Fruit fly (Drosophila melanogaster) whole organism, prepupa: ENCODE data around the gene peng.
A peak's percentile ranks its signal among the peaks of the same experiment; 100 is the strongest.

ENCODE experiments used
- Blimp-1 ChIP-seq: fragments of 200-800 bp; sonication (Bioruptor generic); optimal IDR thresholded peaks from 3 replicates; lab custom pipeline; 2017; ENCODE audit warnings: missing biosample characterization, missing genetic modification characterization, mild to moderate bottlenecking, moderate library complexity, missing genetic modification reagents
- CG10631 ChIP-seq: fragments of 200-800 bp; sonication (Bioruptor generic); optimal IDR thresholded peaks from 2 replicates; lab custom pipeline; 2016; ENCODE audit warnings: missing biosample characterization, missing genetic modification characterization
- CG10669 ChIP-seq: fragments of 200-800 bp; sonication (Bioruptor generic); optimal IDR thresholded peaks from 3 replicates; lab custom pipeline; 2018; ENCODE audit warnings: missing biosample characterization, mild to moderate bottlenecking, missing genetic modification characterization, moderate library complexity
- CG11294 ChIP-seq: fragments of 200-800 bp; sonication (Bioruptor generic); IDR thresholded peaks from 2 replicates; pipeline ENCODE4 v1.3.6; 2022; ENCODE audit warnings: missing biosample characterization, missing genetic modification characterization
- CG11762 ChIP-seq: fragments of 200-800 bp; sonication (Bioruptor generic); optimal IDR thresholded peaks from 3 replicates; lab custom pipeline; 2016; ENCODE audit warnings: missing biosample characterization, missing genetic modification characterization; ENCODE audit not compliant: insufficient read depth
- CG11902 ChIP-seq: fragments of 200-800 bp; sonication (Bioruptor generic); optimal IDR thresholded peaks from 3 replicates; lab custom pipeline; 2016; ENCODE audit warnings: missing biosample characterization, missing genetic modification characterization
- CG15336 ChIP-seq: fragments of 200-800 bp; sonication (Bioruptor generic); IDR thresholded peaks from 2 replicates; pipeline ENCODE4 v1.3.6; 2022; ENCODE audit warnings: missing biosample characterization, missing genetic modification characterization
- CG1621 ChIP-seq: fragments of 200-800 bp; sonication (Bioruptor generic); optimal IDR thresholded peaks from 3 replicates; lab custom pipeline; 2018; ENCODE audit warnings: missing biosample characterization, mild to moderate bottlenecking, missing genetic modification characterization
- CG3032 ChIP-seq: fragments of 200-800 bp; optimal IDR thresholded peaks from 2 replicates; lab custom pipeline; 2019; ENCODE audit warnings: missing biosample characterization, mild to moderate bottlenecking, missing genetic modification characterization, moderate library complexity
- CG31627 ChIP-seq: fragments of 200-800 bp; sonication (Bioruptor generic); optimal IDR thresholded peaks from 3 replicates; lab custom pipeline; 2016; ENCODE audit warnings: missing biosample characterization, missing genetic modification characterization
- CG32006 ChIP-seq: fragments of 200-800 bp; sonication (Bioruptor generic); optimal IDR thresholded peaks from 3 replicates; lab custom pipeline; 2017; ENCODE audit warnings: missing biosample characterization, mild to moderate bottlenecking, missing genetic modification characterization
- CG34406 ChIP-seq: fragments of 200-800 bp; sonication (Bioruptor generic); optimal IDR thresholded peaks from 3 replicates; lab custom pipeline; 2016; ENCODE audit warnings: missing biosample characterization, missing genetic modification characterization
- CG3919 ChIP-seq: fragments of 200-800 bp; sonication (Bioruptor generic); optimal IDR thresholded peaks from 3 replicates; lab custom pipeline; 2016; ENCODE audit warnings: missing biosample characterization, missing genetic modification characterization
- CG4318 ChIP-seq: fragments of 200-800 bp; sonication (Bioruptor generic); optimal IDR thresholded peaks from 3 replicates; lab custom pipeline; 2017; ENCODE audit warnings: missing biosample characterization, mild to moderate bottlenecking, missing genetic modification characterization
- CG6163 ChIP-seq: fragments of 200-800 bp; sonication (Bioruptor generic); IDR thresholded peaks from 3 replicates; pipeline ENCODE4 v1.3.6; 2022; ENCODE audit warnings: missing biosample characterization, missing genetic modification characterization
- CG6276 ChIP-seq: fragments of 200-800 bp; sonication (Bioruptor generic); optimal IDR thresholded peaks from 2 replicates; lab custom pipeline; 2017; ENCODE audit warnings: missing biosample characterization, mild to moderate bottlenecking, missing genetic modification characterization
- CG6808 ChIP-seq: fragments of 200-800 bp; sonication (Bioruptor generic); optimal IDR thresholded peaks from 3 replicates; lab custom pipeline; 2017; ENCODE audit warnings: missing biosample characterization, missing genetic modification characterization, mild to moderate bottlenecking, moderate library complexity, missing genetic modification reagents
- CG6854 ChIP-seq: fragments of 200-800 bp; sonication (Bioruptor generic); optimal IDR thresholded peaks from 2 replicates; lab custom pipeline; 2017; ENCODE audit warnings: missing biosample characterization, mild to moderate bottlenecking, missing genetic modification characterization
- CG8119 ChIP-seq: fragments of 200-800 bp; sonication (Bioruptor generic); IDR thresholded peaks from 3 replicates; pipeline ENCODE4 v1.3.6; 2022; ENCODE audit warnings: missing biosample characterization, missing genetic modification characterization
- CG8319 ChIP-seq: fragments of 200-800 bp; sonication (Bioruptor generic); optimal IDR thresholded peaks from 3 replicates; lab custom pipeline; 2016; ENCODE audit warnings: missing biosample characterization, missing genetic modification characterization
- CG8632 ChIP-seq: fragments of 200-800 bp; sonication (Bioruptor generic); optimal IDR thresholded peaks from 3 replicates; lab custom pipeline; 2016; ENCODE audit warnings: missing biosample characterization, missing genetic modification characterization
- CG9139 ChIP-seq: fragments of 200-800 bp; sonication (Bioruptor generic); optimal IDR thresholded peaks from 3 replicates; lab custom pipeline; 2017; ENCODE audit warnings: missing biosample characterization, mild to moderate bottlenecking, missing genetic modification characterization
- Eip75B ChIP-seq: fragments of 200-800 bp; sonication (Bioruptor generic); optimal IDR thresholded peaks from 3 replicates; lab custom pipeline; 2016; ENCODE audit warnings: missing biosample characterization, missing genetic modification characterization
- Eip78C ChIP-seq: fragments of 200-800 bp; sonication (Bioruptor generic); peaks from one replicate; lab custom pipeline; 2016; ENCODE audit warnings: missing biosample characterization, missing genetic modification characterization
- Eip93F ChIP-seq: fragments of 200-800 bp; sonication (Bioruptor generic); optimal IDR thresholded peaks from 2 replicates; lab custom pipeline; 2016; ENCODE audit warnings: missing biosample characterization, mild to moderate bottlenecking, missing genetic modification characterization
- Ets21C ChIP-seq: fragments of 200-800 bp; sonication (Bioruptor generic); optimal IDR thresholded peaks from 3 replicates; lab custom pipeline; 2016; ENCODE audit warnings: missing biosample characterization, missing genetic modification characterization
- Ets96B ChIP-seq: fragments of 200-800 bp; optimal IDR thresholded peaks from 2 replicates; lab custom pipeline; 2019; ENCODE audit warnings: missing biosample characterization, mild to moderate bottlenecking, missing genetic modification characterization, moderate library complexity
- Gug ChIP-seq: fragments of 200-800 bp; sonication (Bioruptor generic); IDR thresholded peaks from 2 replicates; pipeline ENCODE4 v1.3.6; 2022; ENCODE audit warnings: missing biosample characterization, missing genetic modification characterization
- Hr4 ChIP-seq: fragments of 200-800 bp; sonication (Bioruptor generic); optimal IDR thresholded peaks from 3 replicates; lab custom pipeline; 2016; ENCODE audit warnings: missing biosample characterization, missing genetic modification characterization
- Lpt ChIP-seq: fragments of 200-800 bp; sonication (Bioruptor generic); optimal IDR thresholded peaks from 3 replicates; lab custom pipeline; 2016; ENCODE audit warnings: missing biosample characterization, missing genetic modification characterization
- Met ChIP-seq: fragments of 200-800 bp; sonication (Bioruptor generic); optimal IDR thresholded peaks from 3 replicates; lab custom pipeline; 2016; ENCODE audit warnings: missing biosample characterization, missing genetic modification characterization
- Sox14 ChIP-seq: fragments of 200-800 bp; sonication (Bioruptor generic); optimal IDR thresholded peaks from 3 replicates; lab custom pipeline; 2016; ENCODE audit warnings: missing biosample characterization, missing genetic modification characterization
- Sox15 ChIP-seq: fragments of 200-800 bp; sonication (Bioruptor generic); optimal IDR thresholded peaks from 3 replicates; lab custom pipeline; 2016; ENCODE audit warnings: missing biosample characterization, missing genetic modification characterization
- achi ChIP-seq: fragments of 200-800 bp; sonication (Bioruptor generic); optimal IDR thresholded peaks from 3 replicates; lab custom pipeline; 2016; ENCODE audit warnings: missing biosample characterization, missing genetic modification characterization
- cyc ChIP-seq: fragments of 200-800 bp; sonication (Bioruptor generic); optimal IDR thresholded peaks from 3 replicates; lab custom pipeline; 2016; ENCODE audit warnings: missing biosample characterization, missing genetic modification characterization
- dac ChIP-seq: fragments of 200-800 bp; sonication (Bioruptor generic); optimal IDR thresholded peaks from 2 replicates; lab custom pipeline; 2017; ENCODE audit warnings: missing biosample characterization, mild to moderate bottlenecking, missing genetic modification characterization
- dsx ChIP-seq: fragments of 200-800 bp; optimal IDR thresholded peaks from 3 replicates; lab custom pipeline; 2019; ENCODE audit warnings: missing biosample characterization, mild to moderate bottlenecking, missing genetic modification characterization, moderate library complexity; ENCODE audit not compliant: poor library complexity, severe bottlenecking
- fd59A ChIP-seq: fragments of 200-800 bp; sonication (Bioruptor generic); optimal IDR thresholded peaks from 2 replicates; lab custom pipeline; 2017; ENCODE audit warnings: missing biosample characterization, mild to moderate bottlenecking, missing genetic modification characterization, missing genetic modification reagents
- lz ChIP-seq: fragments of 200-800 bp; sonication (Bioruptor generic); optimal IDR thresholded peaks from 3 replicates; lab custom pipeline; 2016; ENCODE audit warnings: missing biosample characterization, missing genetic modification characterization
- net ChIP-seq: fragments of 200-800 bp; sonication (Bioruptor generic); optimal IDR thresholded peaks from 3 replicates; lab custom pipeline; 2016; ENCODE audit warnings: missing biosample characterization, missing genetic modification characterization
- pdm3 ChIP-seq: fragments of 200-800 bp; sonication (Bioruptor generic); optimal IDR thresholded peaks from 3 replicates; lab custom pipeline; 2016; ENCODE audit warnings: missing biosample characterization, missing genetic modification characterization
- salr ChIP-seq, 2 experiments: fragments of 200-800 bp; sonication (Bioruptor generic); optimal IDR thresholded peaks; 3 replicates each; lab custom pipeline; 2016 to 2018; ENCODE audit warnings: missing biosample characterization in 2 of 2, missing genetic modification characterization in 2 of 2, mild to moderate bottlenecking in 1 of 2
- spab ChIP-seq: fragments of 200-800 bp; sonication (Bioruptor generic); optimal IDR thresholded peaks from 2 replicates; lab custom pipeline; 2017; ENCODE audit warnings: missing biosample characterization, mild to moderate bottlenecking, missing genetic modification characterization, missing genetic modification reagents
- ss ChIP-seq, 2 experiments: fragments of 200-800 bp; sonication (Bioruptor generic); optimal IDR thresholded peaks; 2 replicates in 1 of 2; 3 replicates in 1 of 2; lab custom pipeline; 2017 to 2018; ENCODE audit warnings: mild to moderate bottlenecking in 2 of 2, missing biosample characterization in 2 of 2, missing genetic modification characterization in 2 of 2, moderate library complexity in 1 of 2
- svp ChIP-seq: fragments of 200-800 bp; sonication (Bioruptor generic); peaks from one replicate; lab custom pipeline; 2016; ENCODE audit warnings: missing biosample characterization, missing genetic modification characterization
- topi ChIP-seq: fragments of 200-800 bp; sonication (Bioruptor generic); optimal IDR thresholded peaks from 3 replicates; lab custom pipeline; 2016; ENCODE audit warnings: missing biosample characterization, missing genetic modification characterization
- vri ChIP-seq: fragments of 200-800 bp; sonication (Bioruptor generic); optimal IDR thresholded peaks from 3 replicates; lab custom pipeline; 2016; ENCODE audit warnings: missing biosample characterization, mild to moderate bottlenecking, missing genetic modification characterization

The peng gene

DNA sequence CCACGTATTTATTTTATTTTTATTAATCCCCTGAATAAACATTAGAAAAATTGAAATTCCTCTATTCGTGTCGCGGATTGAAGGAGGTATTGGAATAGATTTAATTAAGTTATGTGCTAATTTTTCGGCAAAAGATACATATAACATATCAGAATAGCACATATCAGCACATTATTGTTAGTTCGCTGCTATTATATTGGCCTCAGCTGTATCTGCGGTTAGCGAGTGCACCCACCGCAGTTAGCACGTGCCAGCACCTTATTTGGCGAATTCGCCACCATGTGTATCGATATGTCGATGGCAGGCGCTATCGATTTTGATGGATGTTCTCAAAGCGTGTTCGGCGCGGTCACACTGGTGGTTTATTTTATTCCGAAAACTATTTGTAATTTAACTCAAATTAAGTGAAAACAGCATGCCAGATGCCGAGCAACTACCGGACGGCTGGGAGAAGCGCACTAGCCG lies 4.6 kb downstream of the peng start, which contains the start of gene dod (continued):
- TF ChIP-seq CG34406 (GFP tag; lab: Kevin White, UChicago) (peak; percentile 42), CG6808 (GFP tag; lab: Kevin White, UChicago) (peak; percentile 25), CG15336 (GFP tag; lab: Robert Waterston, UW) (peak; percentile 55), CG8119 (GFP tag; lab: Robert Waterston, UW) (peak; percentile 64; the same call in 2 of the 3 replicates), Lpt (GFP tag; lab: Kevin White, UChicago) (peak; percentile 7), CG10669 (no peak), fd59A (GFP tag; lab: Kevin White, UChicago) (peak; percentile 14), CG3032 (tag; lab: Kevin White, UChicago) (peak; percentile 31), Eip78C (GFP tag; lab: Kevin White, UChicago) (peak; percentile 85), CG8632 (GFP tag; lab: Kevin White, UChicago) (peak; percentile 35), Ets21C (GFP tag; lab: Kevin White, UChicago) (no peak), svp (GFP tag; lab: Kevin White, UChicago) (no peak), achi (peak; percentile 61), CG6163 (GFP tag; lab: Robert Waterston, UW) (peak; percentile 50; the same call in 1 of the 3 replicates), vri (no peak), CG31627 (GFP tag; lab: Kevin White, UChicago) (peak; percentile 53), CG6276 (GFP tag; lab: Kevin White, UChicago) (no peak), lz (peak; percentile 53), net (peak; percentile 39), CG8319 (GFP tag; lab: Kevin White, UChicago) (no peak), CG32006 (peak; percentile 60), CG3919 (GFP tag; lab: Kevin White, UChicago) (no peak), Eip93F (GFP tag; lab: Kevin White, UChicago) (no peak), Blimp-1 (GFP tag; lab: Kevin White, UChicago) (no peak), CG1621 (peak; percentile 58), ss (GFP tag; optimal IDR thresholded peaks at IDR 0.05; lab: Kevin White, UChicago) (no peak), CG10631 (GFP tag; lab: Kevin White, UChicago) (no peak), Ets96B (tag; lab: Kevin White, UChicago) (peak; percentile 54), dsx (GFP tag; lab: Kevin White, UChicago) (peak; percentile 31), CG11294 (GFP tag; lab: Robert Waterston, UW) (no peak), CG4318 (GFP tag; lab: Kevin White, UChicago) (no peak), CG6854 (GFP tag; lab: Kevin White, UChicago) (no peak), dac (peak; percentile 6), spab (GFP tag; lab: Kevin White, UChicago) (no peak), Eip75B (GFP tag; lab: Kevin White, UChicago) (no peak)

DNA sequence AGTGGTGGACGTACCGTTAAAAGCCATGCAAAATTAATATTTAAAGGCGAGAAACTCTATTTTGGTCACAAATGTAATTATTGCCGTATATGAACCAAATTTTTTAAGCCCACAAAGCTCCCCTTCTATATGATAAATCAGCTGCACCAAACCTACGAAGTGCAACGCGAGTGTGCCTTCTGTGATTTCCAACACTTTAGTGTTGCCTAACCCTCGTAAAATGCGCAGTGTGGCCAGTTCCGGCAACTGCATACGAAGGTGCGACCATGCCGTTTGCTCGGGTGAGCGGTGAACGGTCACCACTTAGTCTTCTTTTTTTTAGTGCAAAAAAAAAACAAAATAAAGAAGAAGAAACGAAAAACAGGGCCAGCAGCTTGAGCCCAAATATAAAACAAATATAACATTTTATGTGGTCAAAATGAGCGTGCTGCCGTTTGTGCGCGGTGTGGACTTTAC lies 10.1 kb downstream of the peng start, which contains the start of the genes tty and fliI:
Gene tty (minus strand): TSS at position 201 of the 456 bp plus-strand sequence.
Gene fliI (plus strand): TSS at position 266 of the 456 bp plus-strand sequence.
- peak; percentile 89 for TF ChIP-seq lz
- TF ChIP-seq CG15336 (GFP tag; lab: Robert Waterston, UW) = peak; percentile 87
- peak; percentile 93 for TF ChIP-seq CG9139 (GFP tag; lab: Kevin White, UChicago)
- peak; percentile 75 to 88 for TF ChIP-seq salr (GFP tag; optimal IDR thresholded peaks at IDR 0.05; lab: Kevin White, UChicago)
- TF ChIP-seq cyc (GFP tag; lab: Kevin White, UChicago) = peak; percentile 91
- peak; percentile 84 for TF ChIP-seq CG10669
- peak; percentile 78 for TF ChIP-seq CG8632 (GFP tag; lab: Kevin White, UChicago)
- peak; percentile 92 for TF ChIP-seq Gug
- TF ChIP-seq pdm3 (GFP tag; lab: Kevin White, UChicago) = peak; percentile 92
- TF ChIP-seq Eip78C (GFP tag; lab: Kevin White, UChicago) = peak; percentile 94
- peak; percentile 92 for TF ChIP-seq svp (GFP tag; lab: Kevin White, UChicago)
- TF ChIP-seq Sox14 = peak; percentile 92
- peak; percentile 86 for TF ChIP-seq Sox15 (GFP tag; lab: Kevin White, UChicago)
- peak; percentile 83 for TF ChIP-seq CG11902
- TF ChIP-seq CG6163 (GFP tag; lab: Robert Waterston, UW) = peak; percentile 95
- TF ChIP-seq Blimp-1 (GFP tag; lab: Kevin White, UChicago) = peak; percentile 55
- TF ChIP-seq CG6808 (GFP tag; lab: Kevin White, UChicago) = peak; percentile 95
- peak; percentile 88 for TF ChIP-seq CG1621
- peak; percentile 88 for TF ChIP-seq spab (GFP tag; lab: Kevin White, UChicago)
- TF ChIP-seq topi (GFP tag; lab: Kevin White, UChicago) = peak; percentile 85
- peak; percentile 87 for TF ChIP-seq CG3032 (tag; lab: Kevin White, UChicago)
- peak; percentile 80 for TF ChIP-seq CG11762 (GFP tag; lab: Kevin White, UChicago)
- peak; percentile 74 for TF ChIP-seq fd59A (GFP tag; lab: Kevin White, UChicago)
- peak; percentile 92 for TF ChIP-seq CG32006
- TF ChIP-seq Met (GFP tag; lab: Kevin White, UChicago) = peak; percentile 89
- TF ChIP-seq dac = peak; percentile 85
- TF ChIP-seq achi = peak; percentile 85
- TF ChIP-seq CG11294 (GFP tag; lab: Robert Waterston, UW) = peak; percentile 89
- TF ChIP-seq CG10631 (GFP tag; lab: Kevin White, UChicago) = peak; percentile 86
- peak; percentile 90 for TF ChIP-seq Hr4 (GFP tag; lab: Kevin White, UChicago)
- peak; percentile 94 for TF ChIP-seq CG6276 (GFP tag; lab: Kevin White, UChicago)
